Fruit fly (Drosophila melanogaster) whole organism, embryonic: ENCODE results near the gene CG43165.

Experiments
- C15 ChIP-seq: fragments of 200-800 bp; sonication (Bioruptor generic); IDR thresholded peaks from 3 replicates; pipeline ENCODE4 v1.3.6; 2022; ENCODE audit warnings: missing biosample characterization, missing genetic modification characterization
- CG10959 ChIP-seq: fragments of 200-800 bp; sonication (Bioruptor generic); IDR thresholded peaks from 2 replicates; pipeline ENCODE4 v1.3.6; 2022; ENCODE audit warnings: missing biosample characterization, missing genetic modification characterization
- CG11560 ChIP-seq: fragments of 200-800 bp; sonication (Bioruptor generic); IDR thresholded peaks from 3 replicates; pipeline ENCODE4 v1.3.6; 2022; ENCODE audit warnings: missing biosample characterization, missing genetic modification characterization
- CG12236 ChIP-seq: fragments of 200-800 bp; sonication (Bioruptor generic); optimal IDR thresholded peaks from 2 replicates; lab custom pipeline; 2016; ENCODE audit warnings: missing biosample characterization, missing genetic modification characterization
- CG12744 ChIP-seq: fragments of 200-800 bp; sonication (Bioruptor generic); optimal IDR thresholded peaks from 2 replicates; lab custom pipeline; 2016; ENCODE audit warnings: missing biosample characterization, missing genetic modification characterization
- CG12769 ChIP-seq: fragments of 200-800 bp; sonication (Bioruptor generic); optimal IDR thresholded peaks from 2 replicates; lab custom pipeline; 2019; ENCODE audit warnings: missing biosample characterization, mild to moderate bottlenecking, missing genetic modification characterization, moderate library complexity
- CG13424 ChIP-seq: fragments of 200-800 bp; sonication (Bioruptor generic); optimal IDR thresholded peaks from 2 replicates; lab custom pipeline; 2019; ENCODE audit warnings: missing biosample characterization, mild to moderate bottlenecking, missing genetic modification characterization, moderate library complexity
- CG14441 ChIP-seq: fragments of 200-800 bp; sonication (Bioruptor generic); IDR thresholded peaks from 2 replicates; pipeline ENCODE4 v1.3.6; 2022; ENCODE audit warnings: missing biosample characterization, missing genetic modification characterization
- CG14860 ChIP-seq: fragments of 200-800 bp; sonication (Bioruptor generic); IDR thresholded peaks from 3 replicates; pipeline ENCODE4 v1.3.6; 2022; ENCODE audit warnings: missing biosample characterization, missing genetic modification characterization; ENCODE audit not compliant: partially characterized antibody
- CG17829 ChIP-seq: fragments of 200-800 bp; optimal IDR thresholded peaks from 2 replicates; lab custom pipeline; 2019; ENCODE audit warnings: missing biosample characterization, mild to moderate bottlenecking, missing genetic modification characterization, moderate library complexity
- CG2116 ChIP-seq: fragments of 200-800 bp; sonication (Bioruptor generic); optimal IDR thresholded peaks from 3 replicates; lab custom pipeline; 2018; ENCODE audit warnings: missing biosample characterization, mild to moderate bottlenecking, missing genetic modification characterization
- CG32767 ChIP-seq: fragments of 200-800 bp; sonication (Bioruptor generic); IDR thresholded peaks from 2 replicates; pipeline ENCODE4 v1.3.6; 2022; ENCODE audit warnings: missing biosample characterization, missing genetic modification characterization
- CG4424 ChIP-seq: fragments of 200-800 bp; sonication (Bioruptor generic); optimal IDR thresholded peaks from 3 replicates; lab custom pipeline; 2016; ENCODE audit warnings: missing biosample characterization, missing genetic modification characterization
- CG4617 ChIP-seq: fragments of 200-800 bp; sonication (Bioruptor generic); optimal IDR thresholded peaks from 3 replicates; lab custom pipeline; 2016; ENCODE audit warnings: missing biosample characterization, missing genetic modification characterization, borderline replicate concordance
- CG8290 ChIP-seq, 3 experiments: fragments of 200-800 bp; sonication (Bioruptor generic); optimal IDR thresholded peaks; 2 replicates each; lab custom pipeline; 2016 to 2019; ENCODE audit warnings: missing biosample characterization in 3 of 3, missing genetic modification characterization in 3 of 3, mild to moderate bottlenecking in 2 of 3, moderate library complexity in 1 of 3
- CG8478 ChIP-seq: fragments of >200 bp; optimal IDR thresholded peaks from 2 replicates; lab custom pipeline; 2018
- CG9876 ChIP-seq: fragments of 200-800 bp; sonication (Bioruptor generic); optimal IDR thresholded peaks from 2 replicates; lab custom pipeline; 2016; ENCODE audit warnings: missing biosample characterization, missing genetic modification characterization
- Deaf1 ChIP-seq: fragments of 200-800 bp; optimal IDR thresholded peaks from 3 replicates; lab custom pipeline; 2019; ENCODE audit warnings: missing biosample characterization, mild to moderate bottlenecking, missing genetic modification characterization, moderate library complexity
- Doc3 ChIP-seq: fragments of 200-800 bp; sonication (Bioruptor generic); IDR thresholded peaks from 3 replicates; pipeline ENCODE4 v1.3.6; 2022; ENCODE audit warnings: missing biosample characterization, missing genetic modification characterization; ENCODE audit not compliant: partially characterized antibody
- Dp ChIP-seq: fragments of 200-800 bp; sonication (Bioruptor generic); optimal IDR thresholded peaks from 2 replicates; lab custom pipeline; 2018; ENCODE audit warnings: missing biosample characterization, mild to moderate bottlenecking, missing genetic modification characterization, moderate library complexity
- Dref ChIP-seq: fragments of 200-800 bp; sonication (Bioruptor generic); IDR thresholded peaks from 2 replicates; pipeline ENCODE4 v1.3.6; 2022; ENCODE audit warnings: missing biosample characterization, missing genetic modification characterization
- Elba2 ChIP-seq: fragments of 200-800 bp; sonication (Bioruptor generic); optimal IDR thresholded peaks from 3 replicates; lab custom pipeline; 2016; ENCODE audit warnings: missing biosample characterization, missing genetic modification characterization
- GATAe ChIP-seq: fragments of 200-800 bp; sonication (Bioruptor generic); conservative IDR thresholded peaks from 2 replicates; pipeline ENCODE4 v1.3.6; 2022; ENCODE audit warnings: missing biosample characterization, missing genetic modification characterization
- H15 ChIP-seq: fragments of 200-800 bp; sonication (Bioruptor generic); IDR thresholded peaks from 3 replicates; pipeline ENCODE4 v1.3.6; 2022; ENCODE audit warnings: missing biosample characterization, missing genetic modification characterization
- HLHmδ ChIP-seq: fragments of 200-800 bp; sonication (Bioruptor generic); optimal IDR thresholded peaks from 2 replicates; lab custom pipeline; 2018; ENCODE audit warnings: missing biosample characterization, mild to moderate bottlenecking, missing genetic modification characterization, moderate library complexity
- HmgZ ChIP-seq: fragments of 200-800 bp; sonication (Bioruptor generic); optimal IDR thresholded peaks from 2 replicates; lab custom pipeline; 2018; ENCODE audit warnings: missing biosample characterization, mild to moderate bottlenecking, missing genetic modification characterization
- Hsf ChIP-seq: fragments of 200-800 bp; sonication (Bioruptor generic); optimal IDR thresholded peaks from 3 replicates; lab custom pipeline; 2016; ENCODE audit warnings: missing biosample characterization, missing genetic modification characterization
- Max ChIP-seq: fragments of 200-800 bp; sonication (Bioruptor generic); optimal IDR thresholded peaks from 2 replicates; lab custom pipeline; 2016; ENCODE audit warnings: missing biosample characterization, mild to moderate bottlenecking, missing genetic modification characterization
- NC2β ChIP-seq: fragments of 200-800 bp; sonication (Bioruptor generic); optimal IDR thresholded peaks from 2 replicates; lab custom pipeline; 2016; ENCODE audit warnings: missing biosample characterization, missing genetic modification characterization
- Nf-YA ChIP-seq: fragments of 200-800 bp; sonication (Bioruptor generic); IDR thresholded peaks from 2 replicates; pipeline ENCODE4 v1.3.6; 2022; ENCODE audit warnings: missing biosample characterization, missing genetic modification characterization
- Poxn ChIP-seq: fragments of 200-800 bp; sonication (Bioruptor generic); IDR thresholded peaks from 2 replicates; pipeline ENCODE4 v1.3.6; 2022; ENCODE audit warnings: missing biosample characterization, missing genetic modification characterization
- Ptx1 ChIP-seq: fragments of 200-800 bp; sonication (Bioruptor generic); IDR thresholded peaks from 2 replicates; pipeline ENCODE4 v1.3.6; 2022; ENCODE audit warnings: missing biosample characterization, missing genetic modification characterization
- Rfx ChIP-seq: fragments of 200-800 bp; sonication (Bioruptor generic); IDR thresholded peaks from 2 replicates; pipeline ENCODE4 v1.3.6; 2022; ENCODE audit warnings: missing biosample characterization, missing genetic modification characterization
- Spps ChIP-seq: fragments of 200-800 bp; sonication (Bioruptor generic); optimal IDR thresholded peaks from 2 replicates; lab custom pipeline; 2018; ENCODE audit warnings: missing biosample characterization, mild to moderate bottlenecking, missing genetic modification characterization
- bowl ChIP-seq: fragments of 200-800 bp; sonication (Bioruptor generic); IDR thresholded peaks from 2 replicates; pipeline ENCODE4 v1.3.6; 2022; ENCODE audit warnings: missing biosample characterization, missing genetic modification characterization
- cg ChIP-seq: fragments of 200-800 bp; sonication (Bioruptor generic); optimal IDR thresholded peaks from 3 replicates; lab custom pipeline; 2019; ENCODE audit warnings: missing biosample characterization, mild to moderate bottlenecking, missing genetic modification characterization, moderate library complexity
- croc ChIP-seq: fragments of 200-800 bp; sonication (Bioruptor generic); conservative IDR thresholded peaks from 3 replicates; pipeline ENCODE4 v1.3.6; 2022; ENCODE audit warnings: missing biosample characterization, missing genetic modification characterization
- crp ChIP-seq, 2 experiments: fragments of 200-800 bp; sonication (Bioruptor generic); optimal IDR thresholded peaks; 2 replicates in 1 of 2; 3 replicates in 1 of 2; lab custom pipeline; 2017; ENCODE audit warnings: missing biosample characterization in 2 of 2, missing genetic modification characterization in 2 of 2, mild to moderate bottlenecking in 1 of 2, moderate library complexity in 1 of 2
- dati ChIP-seq: fragments of 200-800 bp; sonication (Bioruptor generic); IDR thresholded peaks from 2 replicates; pipeline ENCODE4 v1.3.6; 2022; ENCODE audit warnings: missing biosample characterization, missing genetic modification characterization
- exex ChIP-seq: fragments of 200-800 bp; sonication (Bioruptor generic); optimal IDR thresholded peaks from 4 replicates; lab custom pipeline; 2018; ENCODE audit warnings: missing biosample characterization, mild to moderate bottlenecking, missing genetic modification characterization, moderate library complexity
- klu ChIP-seq: fragments of 200-800 bp; sonication (Bioruptor generic); IDR thresholded peaks from 2 replicates; pipeline ENCODE4 v1.3.6; 2022; ENCODE audit warnings: missing biosample characterization, missing genetic modification characterization
- knrl ChIP-seq: fragments of 200-800 bp; sonication (Bioruptor generic); IDR thresholded peaks from 3 replicates; pipeline ENCODE4 v1.3.6; 2022; ENCODE audit warnings: missing biosample characterization, missing genetic modification characterization; ENCODE audit not compliant: partially characterized antibody
- lilli ChIP-seq: fragments of 200-800 bp; sonication (Bioruptor generic); optimal IDR thresholded peaks from 3 replicates; lab custom pipeline; 2016; ENCODE audit warnings: missing biosample characterization, missing genetic modification characterization
- luna ChIP-seq: fragments of 200-800 bp; sonication (Bioruptor generic); optimal IDR thresholded peaks from 2 replicates; lab custom pipeline; 2016; ENCODE audit warnings: missing biosample characterization, missing genetic modification characterization
- maf-S ChIP-seq: fragments of 200-800 bp; sonication (Bioruptor generic); optimal IDR thresholded peaks from 2 replicates; lab custom pipeline; 2016; ENCODE audit warnings: missing biosample characterization, missing genetic modification characterization
- nmo ChIP-seq: fragments of 200-800 bp; sonication (Bioruptor generic); optimal IDR thresholded peaks from 2 replicates; lab custom pipeline; 2018; ENCODE audit warnings: missing biosample characterization, mild to moderate bottlenecking, missing genetic modification characterization, moderate library complexity
- pita ChIP-seq: fragments of 200-800 bp; sonication (Bioruptor generic); optimal IDR thresholded peaks from 2 replicates; lab custom pipeline; 2017; ENCODE audit warnings: missing biosample characterization, mild to moderate bottlenecking, missing genetic modification characterization
- ro ChIP-seq: fragments of 200-800 bp; sonication (Bioruptor generic); IDR thresholded peaks from 2 replicates; pipeline ENCODE4 v1.3.6; 2022; ENCODE audit warnings: missing biosample characterization, missing genetic modification characterization
- sisA ChIP-seq: fragments of 200-800 bp; sonication (Bioruptor generic); IDR thresholded peaks from 2 replicates; pipeline ENCODE4 v1.3.6; 2022; ENCODE audit warnings: missing biosample characterization, missing genetic modification characterization
- sug ChIP-seq: fragments of 200-800 bp; optimal IDR thresholded peaks from 2 replicates; lab custom pipeline; 2019; ENCODE audit warnings: missing biosample characterization, mild to moderate bottlenecking, missing genetic modification characterization, moderate library complexity
- zen2 ChIP-seq: fragments of 200-800 bp; sonication (Bioruptor generic); IDR thresholded peaks from 3 replicates; pipeline ENCODE4 v1.3.6; 2022; ENCODE audit warnings: missing biosample characterization, missing genetic modification characterization; ENCODE audit not compliant: partially characterized antibody

Gene CG43165

dm6 chr2L:3712949-3713416 is 18.2 kb upstream of the CG43165 start, which contains the start of the genes CG31955 and CG2818 (continued):
- TF ChIP-seq ro (GFP tag; lab: Robert Waterston, UW) (no peak), Deaf1 (tag; lab: Kevin White, UChicago) (no peak), Poxn (GFP tag; lab: Robert Waterston, UW) (no peak), CG4424 (GFP tag; lab: Kevin White, UChicago) (no peak), Hsf (peak; percentile 42), crp (GFP tag; optimal IDR thresholded peaks at IDR 0.05; lab: Kevin White, UChicago) (peak; percentile 71 to 96), H15 (GFP tag; lab: Robert Waterston, UW) (no peak), knrl (GFP tag; lab: Robert Waterston, UW) (peak; percentile 68), Nf-YA (GFP tag; lab: Robert Waterston, UW) (no peak), CG12236 (no peak), sug (tag; lab: Kevin White, UChicago) (peak; percentile 45), bowl (no peak), luna (no peak), maf-S (GFP tag; lab: Kevin White, UChicago) (no peak), HLHmδ (GFP tag; lab: Kevin White, UChicago) (no peak), Spps (tag; lab: Kevin White, UChicago) (no peak), Dref (peak; percentile 60), klu (GFP tag; lab: Robert Waterston, UW) (no peak), CG8290 (GFP tag; optimal IDR thresholded peaks at IDR 0.05; lab: Kevin White, UChicago) (no peak), CG8290 (tag; optimal IDR thresholded peaks at IDR 0.05; lab: Kevin White, UChicago) (peak in 1 of 2 experiments; percentile 59), pita (GFP tag; lab: Kevin White, UChicago) (no peak), Max (GFP tag; lab: Kevin White, UChicago) (peak; percentile 8), CG12769 (tag; lab: Kevin White, UChicago) (peak; percentile 36), Dp (GFP tag; lab: Kevin White, UChicago) (peak; percentile 59), lilli (GFP tag; lab: Kevin White, UChicago) (peak; percentile 75), zen2 (GFP tag; lab: Robert Waterston, UW) (peak; percentile 38; the same call in 1 of the 3 replicates), CG2116 (GFP tag; lab: Kevin White, UChicago) (peak; percentile 93), C15 (no peak), CG10959 (no peak), CG12744 (GFP tag; lab: Kevin White, UChicago) (no peak), CG11560 (no peak), Ptx1 (no peak), CG4617 (peak; percentile 37), CG17829 (tag; lab: Kevin White, UChicago) (peak; percentile 49), Elba2 (GFP tag; lab: Kevin White, UChicago) (no peak), dati (GFP tag; lab: Robert Waterston, UW) (no peak), croc (GFP tag; lab: Robert Waterston, UW) (no peak), Rfx (GFP tag; lab: Robert Waterston, UW) (no peak), sisA (GFP tag; lab: Robert Waterston, UW) (no peak), nmo (GFP tag; lab: Kevin White, UChicago) (peak; percentile 32), CG14441 (GFP tag; lab: Robert Waterston, UW) (no peak), CG32767 (GFP tag; lab: Robert Waterston, UW) (no peak), CG8478 (no peak), GATAe (0 out of 2 replicates have a peak, but pooled peaks have one; percentile 25), CG14860 (GFP tag; lab: Robert Waterston, UW) (peak; percentile 21; the same call in 1 of the 3 replicates), HmgZ (peak; percentile 30), CG9876 (GFP tag; lab: Kevin White, UChicago) (no peak), Doc3 (GFP tag; lab: Robert Waterston, UW) (peak; percentile 68), NC2β (peak; percentile 3), CG13424 (tag; lab: Kevin White, UChicago) (peak; percentile 48), cg (GFP tag; lab: Kevin White, UChicago) (no peak), exex (tag; lab: Kevin White, UChicago) (no peak)
